Worm (Caenorhabditis elegans) whole organism, L4 larva: Measurements from ENCODE around the gene F28H7.3.

ENCODE experiments used
- F10B5.3 ChIP-seq: sonication (generic microtip); optimal IDR thresholded peaks from 2 replicates; lab custom pipeline; 2016; ENCODE audit warnings: mild to moderate bottlenecking, missing genetic modification characterization, missing compliant biosample characterization
- F26F4.8 ChIP-seq: fragments of 200-800 bp; sonication (Bioruptor generic); conservative IDR thresholded peaks from 2 replicates; pipeline ENCODE4 v1.3.6; 2022; ENCODE audit warnings: missing genetic modification characterization, missing compliant biosample characterization
- F44E2.7 ChIP-seq: fragments of 200-800 bp; sonication (Bioruptor generic); IDR thresholded peaks from 2 replicates; pipeline ENCODE4 v2.1.2; 2022; ENCODE audit warnings: missing genetic modification characterization, missing compliant biosample characterization
- F49E8.2 ChIP-seq: sonication (generic microtip); optimal IDR thresholded peaks from 2 replicates; lab custom pipeline; 2016; ENCODE audit warnings: missing compliant biosample characterization, mild to moderate bottlenecking, missing genetic modification characterization, borderline replicate concordance
- T20F7.1 ChIP-seq: fragments of 200-800 bp; sonication (Bioruptor generic); optimal IDR thresholded peaks from 2 replicates; lab custom pipeline; 2018; ENCODE audit warnings: mild to moderate bottlenecking, missing genetic modification characterization, missing compliant biosample characterization
- Y48G9A.11 ChIP-seq: fragments of 200-800 bp; sonication (Bioruptor generic); IDR thresholded peaks from 2 replicates; pipeline ENCODE4 v1.3.6; 2022; ENCODE audit warnings: missing genetic modification reagents, missing genetic modification characterization, missing compliant biosample characterization
- aly-2 ChIP-seq: sonication (generic microtip); optimal IDR thresholded peaks from 2 replicates; lab custom pipeline; 2018; ENCODE audit warnings: missing biosample characterization, missing genetic modification characterization
- arid-1 ChIP-seq: fragments of 200-800 bp; sonication (Bioruptor generic); conservative IDR thresholded peaks from 2 replicates; pipeline ENCODE4 v1.3.6; 2022; ENCODE audit warnings: missing genetic modification reagents, missing genetic modification characterization, missing compliant biosample characterization
- ceh-62 ChIP-seq: sonication (generic microtip); optimal IDR thresholded peaks from 2 replicates; lab custom pipeline; 2017; ENCODE audit warnings: missing biosample characterization, missing genetic modification characterization
- ceh-82 ChIP-seq: sonication (generic microtip); optimal IDR thresholded peaks from 2 replicates; lab custom pipeline; 2017; ENCODE audit warnings: missing biosample characterization, missing genetic modification characterization
- ces-1 ChIP-seq: fragments of 150-350 bp; sonication (generic microtip); optimal IDR thresholded peaks from 4 replicates; lab custom pipeline; 2014; ENCODE audit warnings: missing biosample characterization, missing genetic modification reagents, missing genetic modification characterization
- cey-2 ChIP-seq: sonication (generic microtip); optimal IDR thresholded peaks from 3 replicates; lab custom pipeline; 2017; ENCODE audit warnings: missing genetic modification characterization, mild to moderate bottlenecking, missing compliant biosample characterization, antibody characterized with exemption, borderline replicate concordance; ENCODE audit not compliant: insufficient read depth
- ctbp-1 ChIP-seq: fragments of 200-800 bp; sonication (Bioruptor generic); IDR thresholded peaks from 2 replicates; pipeline ENCODE4 v1.3.6; 2022; ENCODE audit warnings: missing genetic modification reagents, missing genetic modification characterization, missing compliant biosample characterization
- daf-16 ChIP-seq, 3 experiments: sonication (generic microtip); optimal IDR thresholded peaks; 2 replicates each; lab custom pipeline; 2016 to 2017; ENCODE audit warnings: missing genetic modification characterization in 3 of 3, missing genetic modification reagents in 3 of 3, mild to moderate bottlenecking in 2 of 3, missing compliant biosample characterization in 2 of 3, missing biosample characterization in 1 of 3, moderate library complexity in 1 of 3
- dmd-6 ChIP-seq: fragments of 200-800 bp; sonication (Bioruptor generic); IDR thresholded peaks from 2 replicates; pipeline ENCODE4 v1.3.6; 2022; ENCODE audit warnings: missing genetic modification reagents, missing genetic modification characterization, missing compliant biosample characterization
- dmd-8 ChIP-seq: fragments of 200-800 bp; sonication (Bioruptor generic); IDR thresholded peaks from 2 replicates; pipeline ENCODE4 v1.3.6; 2022; ENCODE audit warnings: missing genetic modification characterization, missing compliant biosample characterization
- dmd-9 ChIP-seq: fragments of 200-800 bp; sonication (Bioruptor generic); IDR thresholded peaks from 2 replicates; pipeline ENCODE4 v1.3.6; 2022; ENCODE audit warnings: missing genetic modification reagents, missing genetic modification characterization, missing compliant biosample characterization
- fkh-10 ChIP-seq: fragments of 150-350 bp; optimal IDR thresholded peaks from 2 replicates; lab custom pipeline; 2014; ENCODE audit warnings: missing biosample characterization, missing genetic modification reagents, missing genetic modification characterization
- hmg-1.1 ChIP-seq: fragments of 200-800 bp; sonication (Bioruptor generic); IDR thresholded peaks from 2 replicates; pipeline ENCODE4 v1.3.6; 2022; ENCODE audit warnings: missing genetic modification reagents, missing genetic modification characterization, missing compliant biosample characterization
- jun-1 ChIP-seq: fragments of 150-350 bp; optimal IDR thresholded peaks from 2 replicates; lab custom pipeline; 2014; ENCODE audit warnings: missing biosample characterization, missing genetic modification reagents, missing genetic modification characterization
- lin-1 ChIP-seq: fragments of 200-800 bp; sonication (Bioruptor generic); IDR thresholded peaks from 2 replicates; pipeline ENCODE4 v1.3.6; 2022; ENCODE audit warnings: missing genetic modification reagents, missing genetic modification characterization, missing compliant biosample characterization
- lin-13 ChIP-seq: fragments of 150-350 bp; optimal IDR thresholded peaks from 2 replicates; lab custom pipeline; 2014; ENCODE audit warnings: missing biosample characterization, missing genetic modification reagents, missing genetic modification characterization
- lin-38 ChIP-seq: fragments of 200-800 bp; sonication (Bioruptor generic); IDR thresholded peaks from 2 replicates; pipeline ENCODE4 v1.3.6; 2022; ENCODE audit warnings: missing genetic modification reagents, missing genetic modification characterization, missing compliant biosample characterization
- lin-39 ChIP-seq: fragments of 150-350 bp; optimal IDR thresholded peaks from 2 replicates; lab custom pipeline; 2014; ENCODE audit warnings: missing biosample characterization, missing genetic modification reagents, missing genetic modification characterization
- lir-3 ChIP-seq: sonication (generic microtip); optimal IDR thresholded peaks from 2 replicates; lab custom pipeline; 2016; ENCODE audit warnings: mild to moderate bottlenecking, missing genetic modification characterization, missing compliant biosample characterization
- lsy-2 ChIP-seq, 2 experiments: fragments of 150-350 bp in 1 of 2; sonication (generic microtip) in 1 of 2; optimal IDR thresholded peaks; 2 replicates each; lab custom pipeline; 2014 to 2017; ENCODE audit warnings: missing biosample characterization in 2 of 2, missing genetic modification characterization in 2 of 2
- mxl-2 ChIP-seq: fragments of 200-800 bp; sonication (Bioruptor generic); conservative IDR thresholded peaks from 2 replicates; pipeline ENCODE4 v1.3.6; 2022; ENCODE audit warnings: missing genetic modification reagents, missing genetic modification characterization, missing compliant biosample characterization
- nhr-10 ChIP-seq: fragments of 150-350 bp; optimal IDR thresholded peaks from 2 replicates; lab custom pipeline; 2014; ENCODE audit warnings: missing biosample characterization, missing genetic modification characterization
- nhr-11 ChIP-seq: fragments of 150-350 bp; optimal IDR thresholded peaks from 2 replicates; lab custom pipeline; 2014; ENCODE audit warnings: missing biosample characterization, missing genetic modification characterization
- nhr-111 ChIP-seq: fragments of 200-800 bp; sonication (Bioruptor generic); optimal IDR thresholded peaks from 2 replicates; lab custom pipeline; 2018; ENCODE audit warnings: mild to moderate bottlenecking, missing genetic modification characterization, missing compliant biosample characterization
- nhr-76 ChIP-seq: fragments of 150-350 bp; optimal IDR thresholded peaks from 2 replicates; lab custom pipeline; 2014; ENCODE audit warnings: missing biosample characterization, missing genetic modification characterization
- pha-4 ChIP-seq, 2 experiments: fragments of 150-350 bp in 1 of 2; fragments of 200-800 bp in 1 of 2; sonication (Bioruptor generic) in 1 of 2; IDR thresholded peaks in 1 of 2; optimal IDR thresholded peaks in 1 of 2; 2 replicates each; pipeline versions ENCODE4 v1.3.6 to Lab custom; 2014 to 2022; ENCODE audit warnings: missing genetic modification characterization in 2 of 2, missing genetic modification reagents in 2 of 2, missing biosample characterization in 1 of 2, missing compliant biosample characterization in 1 of 2
- pqm-1 ChIP-seq: sonication (generic microtip); optimal IDR thresholded peaks from 2 replicates; lab custom pipeline; 2017; ENCODE audit warnings: missing biosample characterization, missing genetic modification characterization
- sdz-12 ChIP-seq: fragments of 200-800 bp; sonication (Bioruptor generic); optimal IDR thresholded peaks from 2 replicates; lab custom pipeline; 2018; ENCODE audit warnings: mild to moderate bottlenecking, missing genetic modification characterization, missing compliant biosample characterization
- skn-1 ChIP-seq: fragments of 150-350 bp; optimal IDR thresholded peaks from 2 replicates; lab custom pipeline; 2014; ENCODE audit warnings: missing biosample characterization, missing genetic modification characterization
- snpc-1.2 ChIP-seq: fragments of 200-800 bp; sonication (Bioruptor generic); IDR thresholded peaks from 2 replicates; pipeline ENCODE4 v1.3.6; 2022; ENCODE audit warnings: missing genetic modification reagents, missing genetic modification characterization, missing compliant biosample characterization
- spr-1 ChIP-seq: sonication (generic microtip); optimal IDR thresholded peaks from 2 replicates; lab custom pipeline; 2016; ENCODE audit warnings: mild to moderate bottlenecking, missing genetic modification characterization, missing compliant biosample characterization
- spr-3 ChIP-seq: fragments of 200-800 bp; sonication (Bioruptor generic); optimal IDR thresholded peaks from 2 replicates; lab custom pipeline; 2018; ENCODE audit warnings: mild to moderate bottlenecking, missing genetic modification characterization, missing compliant biosample characterization
- tag-97 ChIP-seq: fragments of 200-800 bp; sonication (Bioruptor generic); IDR thresholded peaks from 2 replicates; pipeline ENCODE4 v1.3.6; 2022; ENCODE audit warnings: missing genetic modification characterization, missing compliant biosample characterization
- unc-39 ChIP-seq: sonication (generic microtip); optimal IDR thresholded peaks from 2 replicates; lab custom pipeline; 2017; ENCODE audit warnings: missing biosample characterization, missing genetic modification characterization
- unc-62 ChIP-seq, 3 experiments: fragments of 150-350 bp in 1 of 3; sonication (generic microtip); optimal IDR thresholded peaks in 2 of 3; peaks in 1 of 3; 1 replicate in 1 of 3; 2 replicates in 2 of 3; lab custom pipeline; 2014 to 2017; ENCODE audit warnings: missing biosample characterization in 3 of 3, missing genetic modification characterization in 3 of 3, missing genetic modification reagents in 3 of 3, missing genotype in 1 of 3
- vab-7 ChIP-seq: fragments of 200-800 bp; sonication (Bioruptor generic); IDR thresholded peaks from 2 replicates; pipeline ENCODE4 v1.3.6; 2022; ENCODE audit warnings: missing genetic modification reagents, missing genetic modification characterization, missing compliant biosample characterization
- zfp-2 ChIP-seq: sonication (generic microtip); optimal IDR thresholded peaks from 2 replicates; lab custom pipeline; 2016; ENCODE audit warnings: mild to moderate bottlenecking, missing genetic modification characterization, missing compliant biosample characterization
- zip-2 ChIP-seq: fragments of 150-350 bp; optimal IDR thresholded peaks from 2 replicates; lab custom pipeline; 2014; ENCODE audit warnings: missing biosample characterization, missing genetic modification characterization
- ztf-11 ChIP-seq: fragments of 150-350 bp; optimal IDR thresholded peaks from 2 replicates; lab custom pipeline; 2014; ENCODE audit warnings: missing biosample characterization, missing genetic modification characterization

F28H7.3 gene

ce11 chrV:10718037-10718436, 32.6 kb downstream of the F28H7.3 start:
- TF ChIP-seq sdz-12 (no peak), lin-39 (tag; lab: Kevin White, UChicago) (no peak), F44E2.7 (GFP tag; lab: Robert Waterston, UW) (no peak), dmd-8 (no peak), T20F7.1 (GFP tag; lab: Kevin White, UChicago) (no peak), nhr-10 (tag; lab: Kevin White, UChicago) (no peak), aly-2 (tag; lab: Kevin White, UChicago) (no peak), pha-4 (GFP tag; IDR thresholded peaks at IDR 0.05; lab: Robert Waterston, UW) (no peak), pha-4 (tag; optimal IDR thresholded peaks at IDR 0.05; lab: Kevin White, UChicago) (no peak), lin-38 (GFP tag; lab: Robert Waterston, UW) (no peak), zfp-2 (tag; lab: Kevin White, UChicago) (no peak), daf-16 (GFP tag; optimal IDR thresholded peaks at IDR 0.05; lab: Kevin White, UChicago) (no peak), daf-16 (tag; optimal IDR thresholded peaks at IDR 0.05; lab: Kevin White, UChicago) (no peak), dmd-6 (GFP tag; lab: Robert Waterston, UW) (no peak), dmd-9 (no peak), nhr-76 (tag; lab: Kevin White, UChicago) (no peak)

- no peak for TF ChIP-seq pqm-1
- TF ChIP-seq arid-1 (GFP tag; lab: Robert Waterston, UW): no peak
- TF ChIP-seq nhr-11 (tag; lab: Kevin White, UChicago): no peak
- TF ChIP-seq nhr-10 (tag; lab: Kevin White, UChicago): peak; percentile 57
- no peak for TF ChIP-seq skn-1 (tag; lab: Kevin White, UChicago)
- TF ChIP-seq fkh-10 (GFP tag; lab: Kevin White, UChicago): no peak
- TF ChIP-seq ctbp-1: no peak
- TF ChIP-seq unc-39 (tag; lab: Kevin White, UChicago): no peak
- peak; percentile 33; the same call in 1 of the 2 replicates for TF ChIP-seq vab-7
- no peak for TF ChIP-seq ces-1 (GFP tag; lab: Kevin White, UChicago)
- no peak for TF ChIP-seq lin-39 (tag; lab: Kevin White, UChicago)
- no peak for TF ChIP-seq daf-16 (GFP tag; optimal IDR thresholded peaks at IDR 0.05; lab: Kevin White, UChicago)
- no peak for TF ChIP-seq daf-16 (tag; optimal IDR thresholded peaks at IDR 0.05; lab: Kevin White, UChicago)
- no peak for TF ChIP-seq zfp-2 (tag; lab: Kevin White, UChicago)
- TF ChIP-seq ceh-82 (tag; lab: Kevin White, UChicago): no peak
- no peak for TF ChIP-seq spr-3 (GFP tag; lab: Kevin White, UChicago)
- TF ChIP-seq F44E2.7 (GFP tag; lab: Robert Waterston, UW): no peak
- TF ChIP-seq F26F4.8 (GFP tag; lab: Robert Waterston, UW): no peak
- TF ChIP-seq F10B5.3: no peak
- TF ChIP-seq mxl-2 (GFP tag; lab: Robert Waterston, UW): no peak
- no peak for TF ChIP-seq snpc-1.2 (GFP tag; lab: Robert Waterston, UW)
- no peak; the same call in 1 of the 2 replicates for TF ChIP-seq lin-1 (GFP tag; lab: Robert Waterston, UW)
- TF ChIP-seq lir-3 (tag; lab: Kevin White, UChicago): no peak
- TF ChIP-seq ztf-11 (tag; lab: Kevin White, UChicago): no peak
- TF ChIP-seq tag-97: no peak
- TF ChIP-seq F49E8.2: no peak
- peak in 1 of 2 experiments; percentile 98 for TF ChIP-seq unc-62 (GFP tag; optimal IDR thresholded peaks at IDR 0.05 in 1 of 2; lab: Kevin White, UChicago)
- no peak for TF ChIP-seq unc-62 (tag; optimal IDR thresholded peaks at IDR 0.05; lab: Kevin White, UChicago)
- no peak for TF ChIP-seq nhr-76 (tag; lab: Kevin White, UChicago)
- TF ChIP-seq sdz-12: no peak
- TF ChIP-seq spr-1 (tag; lab: Kevin White, UChicago): no peak
- TF ChIP-seq jun-1: no peak
- TF ChIP-seq lin-13: no peak
- no peak for TF ChIP-seq nhr-111
- TF ChIP-seq Y48G9A.11: no peak
- TF ChIP-seq zip-2 (tag; lab: Kevin White, UChicago): no peak
- TF ChIP-seq cey-2 (tag; lab: Kevin White, UChicago): peak; percentile 83
- TF ChIP-seq ceh-62 (tag; lab: Kevin White, UChicago): no peak
- peak; percentile 15; the same call in 1 of the 2 replicates for TF ChIP-seq hmg-1.1 (GFP tag; lab: Robert Waterston, UW)
- peak; percentile 29 to 44 for TF ChIP-seq lsy-2 (tag; optimal IDR thresholded peaks at IDR 0.05; lab: Kevin White, UChicago)
These were observed 33.5 kb downstream of the F28H7.3 start for ce11 chrV:10716865-10717713.
